Fruit fly (Drosophila melanogaster): Measurements from ENCODE around the gene CG32576.
A peak's percentile ranks its signal among the peaks of the same experiment; 100 is the strongest.

Gene CG32576

dm6 chrX:16278783-16279182, 9.6 kb downstream of the CG32576 start:
- TF ChIP-seq bab1 (GFP tag; optimal IDR thresholded peaks at IDR 0.05) (peak; percentile 91), ovo (GFP tag; optimal IDR thresholded peaks at IDR 0.05) (peak; percentile 61), Clk (GFP tag; optimal IDR thresholded peaks at IDR 0.05) (no peak), CG33017 (tag; optimal IDR thresholded peaks at IDR 0.05) (peak; percentile 65), toe (GFP tag; optimal IDR thresholded peaks at IDR 0.05) (peak; percentile 66), cic (GFP tag; optimal IDR thresholded peaks at IDR 0.05) (no peak), CG14711 (tag; optimal IDR thresholded peaks at IDR 0.05) (peak; percentile 74), CG12768 (GFP tag; optimal IDR thresholded peaks at IDR 0.05) (peak; percentile 68), CG7101 (tag; optimal IDR thresholded peaks at IDR 0.05) (peak; percentile 89), Mnt (GFP tag; optimal IDR thresholded peaks at IDR 0.05) (peak; percentile 40), cnc (optimal IDR thresholded peaks at IDR 0.05) (no peak), Crg-1 (GFP tag; optimal IDR thresholded peaks at IDR 0.05) (peak; percentile 20), CG7045 (GFP tag; optimal IDR thresholded peaks at IDR 0.05) (peak; percentile 81), CG11617 (GFP tag; optimal IDR thresholded peaks at IDR 0.05) (peak; percentile 80), tj (GFP tag; optimal IDR thresholded peaks at IDR 0.05) (peak; percentile 70), CG5204 (GFP tag; optimal IDR thresholded peaks at IDR 0.05) (peak; percentile 62), Hr96 (GFP tag; optimal IDR thresholded peaks at IDR 0.05) (peak; percentile 81), CG1620 (GFP tag; optimal IDR thresholded peaks at IDR 0.05) (peak; percentile 20), kay (GFP tag; ENCODE audit: borderline replicate concordance) (no peak), pad (GFP tag; optimal IDR thresholded peaks at IDR 0.05) (peak; percentile 58)

DNA sequence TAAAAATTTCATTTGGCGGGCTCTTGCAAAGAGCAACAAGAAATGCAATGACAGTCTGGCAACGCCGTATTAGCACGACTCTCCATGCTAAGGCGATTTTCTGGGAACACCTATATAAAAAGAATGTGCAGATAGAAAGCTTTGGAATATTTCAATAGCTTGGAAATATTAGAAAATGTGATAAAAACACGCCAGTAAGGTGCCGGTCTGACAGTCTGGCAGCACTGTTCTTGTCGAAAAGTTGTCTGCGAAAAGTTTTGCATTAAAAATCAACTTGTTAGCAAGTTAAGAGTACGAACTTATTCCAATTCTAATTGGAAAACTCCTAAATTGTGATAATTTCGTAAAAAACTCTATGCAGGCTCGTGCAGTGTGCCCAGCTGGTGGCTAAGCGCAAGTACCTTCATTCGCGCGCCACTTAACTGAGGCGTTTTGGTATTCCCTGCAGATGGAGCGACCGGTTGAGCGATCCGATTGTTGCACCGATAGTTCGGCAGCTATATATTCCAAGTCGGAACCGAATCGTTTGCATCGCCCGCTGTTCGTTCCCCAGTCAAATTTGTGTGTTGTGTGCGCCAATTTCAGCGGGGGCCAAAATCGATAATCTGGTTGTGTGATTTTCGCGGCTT, 10.3 kb downstream of the CG32576 start, which contains the start of gene eas:
eas (plus strand) TSS at position 451 of the 629 bp plus-strand sequence.
- TF ChIP-seq cnc (optimal IDR thresholded peaks at IDR 0.05) (peak in 1 of 2 experiments; percentile 59), Mnt (GFP tag; optimal IDR thresholded peaks at IDR 0.05) (peak; percentile 33), CG33017 (tag; optimal IDR thresholded peaks at IDR 0.05) (peak; percentile 6), CG1620 (GFP tag; optimal IDR thresholded peaks at IDR 0.05) (peak; percentile 30), cic (GFP tag; optimal IDR thresholded peaks at IDR 0.05) (no peak), pad (GFP tag; optimal IDR thresholded peaks at IDR 0.05) (no peak), ovo (GFP tag; optimal IDR thresholded peaks at IDR 0.05) (peak; percentile 28)

DNA sequence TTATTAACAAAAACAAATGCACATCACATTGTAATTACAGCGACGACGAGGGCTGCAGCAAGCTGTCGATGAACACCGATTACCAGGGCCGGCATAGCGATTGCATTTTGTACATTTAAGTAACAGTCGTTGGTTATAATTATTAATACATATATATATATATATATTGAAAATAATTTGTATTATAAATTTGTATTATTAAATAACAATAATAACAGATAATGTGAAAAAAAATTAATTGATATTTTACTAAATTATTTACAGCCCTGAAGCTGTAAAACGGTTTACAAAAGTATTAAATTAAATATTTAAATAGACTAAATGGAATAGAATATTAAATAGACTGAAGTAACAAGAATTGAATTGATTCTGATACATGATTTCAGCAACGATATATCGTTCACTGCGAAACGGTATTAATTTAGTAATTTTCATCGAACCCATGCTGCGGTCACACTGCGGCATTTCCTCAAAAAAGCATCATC, 12.4 kb downstream of the CG32576 start, which contains the start of the genes kat80 and Prosalpha4:
kat80 (minus strand) TSS at position 327 of the 485 bp plus-strand sequence.
Prosalpha4 (plus strand) TSS at position 417 of the 485 bp plus-strand sequence.
- no peak for TF ChIP-seq kay (GFP tag; ENCODE audit: borderline replicate concordance)
- TF ChIP-seq CG12768 (GFP tag; optimal IDR thresholded peaks at IDR 0.05): no peak
- peak; percentile 49 for TF ChIP-seq toe (GFP tag; optimal IDR thresholded peaks at IDR 0.05)
- TF ChIP-seq Mnt (GFP tag; optimal IDR thresholded peaks at IDR 0.05): peak; percentile 32
- no peak for TF ChIP-seq bab1 (GFP tag; optimal IDR thresholded peaks at IDR 0.05)
- TF ChIP-seq CG1620 (GFP tag; optimal IDR thresholded peaks at IDR 0.05): peak; percentile 26
- peak; percentile 68 for TF ChIP-seq CG11617 (GFP tag; optimal IDR thresholded peaks at IDR 0.05)
- no peak for TF ChIP-seq Clk (GFP tag; optimal IDR thresholded peaks at IDR 0.05)
- peak; percentile 68 for TF ChIP-seq CG7101 (tag; optimal IDR thresholded peaks at IDR 0.05)
- peak; percentile 72 for TF ChIP-seq CG14711 (tag; optimal IDR thresholded peaks at IDR 0.05)
- TF ChIP-seq CG7045 (GFP tag; optimal IDR thresholded peaks at IDR 0.05): no peak
- no peak for TF ChIP-seq cic (GFP tag; optimal IDR thresholded peaks at IDR 0.05)
- TF ChIP-seq tj (GFP tag; optimal IDR thresholded peaks at IDR 0.05): peak; percentile 41
- TF ChIP-seq pad (GFP tag; optimal IDR thresholded peaks at IDR 0.05): peak; percentile 22
- TF ChIP-seq CG5204 (GFP tag; optimal IDR thresholded peaks at IDR 0.05): no peak
- no peak for TF ChIP-seq cnc (optimal IDR thresholded peaks at IDR 0.05)
- TF ChIP-seq Hr96 (GFP tag; optimal IDR thresholded peaks at IDR 0.05): no peak
- no peak for TF ChIP-seq CG33017 (tag; optimal IDR thresholded peaks at IDR 0.05)
- TF ChIP-seq Crg-1 (GFP tag; optimal IDR thresholded peaks at IDR 0.05): no peak
- TF ChIP-seq ovo (GFP tag; optimal IDR thresholded peaks at IDR 0.05): peak; percentile 20

- TF ChIP-seq ovo (GFP tag; optimal IDR thresholded peaks at IDR 0.05): peak; percentile 48
- no peak for TF ChIP-seq tj (GFP tag; optimal IDR thresholded peaks at IDR 0.05)
These were observed 13.0 kb downstream of the CG32576 start for dm6 chrX:16275168-16275853.

dm6 chrX:16270795-16271194, 17.5 kb downstream of the CG32576 start, which contains the start of gene Mfe2:
Gene Mfe2, plus strand, starts transcription at chrX:16270951.
- TF ChIP-seq CG5204 (GFP tag; optimal IDR thresholded peaks at IDR 0.05): peak; percentile 10
- TF ChIP-seq cnc (optimal IDR thresholded peaks at IDR 0.05): no peak
- TF ChIP-seq CG1620 (GFP tag; optimal IDR thresholded peaks at IDR 0.05): peak; percentile 86
- TF ChIP-seq Clk (GFP tag; optimal IDR thresholded peaks at IDR 0.05): peak; percentile 6
- TF ChIP-seq Mnt (GFP tag; optimal IDR thresholded peaks at IDR 0.05): peak; percentile 74
- TF ChIP-seq CG7045 (GFP tag; optimal IDR thresholded peaks at IDR 0.05): peak; percentile 8
- peak; percentile 85 for TF ChIP-seq CG12768 (GFP tag; optimal IDR thresholded peaks at IDR 0.05)
- TF ChIP-seq toe (GFP tag; optimal IDR thresholded peaks at IDR 0.05): peak; percentile 49
- peak; percentile 53 for TF ChIP-seq cic (GFP tag; optimal IDR thresholded peaks at IDR 0.05)
- peak; percentile 36 for TF ChIP-seq CG33017 (tag; optimal IDR thresholded peaks at IDR 0.05)
- TF ChIP-seq pad (GFP tag; optimal IDR thresholded peaks at IDR 0.05): peak; percentile 74
- no peak for TF ChIP-seq kay (GFP tag; ENCODE audit: borderline replicate concordance)
- peak; percentile 63 for TF ChIP-seq CG11617 (GFP tag; optimal IDR thresholded peaks at IDR 0.05)
- peak; percentile 70 for TF ChIP-seq bab1 (GFP tag; optimal IDR thresholded peaks at IDR 0.05)
- TF ChIP-seq CG7101 (tag; optimal IDR thresholded peaks at IDR 0.05): peak; percentile 67
- peak; percentile 84 for TF ChIP-seq Crg-1 (GFP tag; optimal IDR thresholded peaks at IDR 0.05)
- TF ChIP-seq tj (GFP tag; optimal IDR thresholded peaks at IDR 0.05): peak; percentile 22
- peak; percentile 76 for TF ChIP-seq ovo (GFP tag; optimal IDR thresholded peaks at IDR 0.05)
- no peak for TF ChIP-seq Hr96 (GFP tag; optimal IDR thresholded peaks at IDR 0.05)
- TF ChIP-seq CG14711 (tag; optimal IDR thresholded peaks at IDR 0.05): peak; percentile 44
